Fruit fly (Drosophila melanogaster): ENCODE data around the gene Jasper.

The Jasper gene

dm6 chr3R:30043139-30043744 is 9.1 kb upstream of the Jasper start, which contains the start of gene Sry-delta (continued):
- TF ChIP-seq ab (GFP tag; optimal IDR thresholded peaks at IDR 0.05) (peak; percentile 45), CG16815 (GFP tag; optimal IDR thresholded peaks at IDR 0.05) (peak; percentile 42), CG11560 (tag; IDR thresholded peaks at IDR 0.05) (0 out of 3 replicates have a peak, but pooled peaks have one; percentile 28), CG30403 (GFP tag; optimal IDR thresholded peaks at IDR 0.05) (peak; percentile 90), CG6683 (GFP tag; optimal IDR thresholded peaks at IDR 0.05) (peak; percentile 50), CG12299 (tag; optimal IDR thresholded peaks at IDR 0.05) (peak; percentile 32), CG8388 (GFP tag; optimal IDR thresholded peaks at IDR 0.05) (peak; percentile 56), CG3847 (GFP tag; IDR thresholded peaks at IDR 0.05) (peak; percentile 69), croc (GFP tag; conservative IDR thresholded peaks at IDR 0.05) (no peak; the same call in 1 of the 3 replicates), yki (optimal IDR thresholded peaks at IDR 0.05) (no peak), MTF-1 (GFP tag; optimal IDR thresholded peaks at IDR 0.05; ENCODE audit: borderline replicate concordance) (peak; percentile 51), sob (GFP tag; IDR thresholded peaks at IDR 0.05) (peak; percentile 90), dmrt99B (tag; optimal IDR thresholded peaks at IDR 0.05) (no peak), mirr (GFP tag; optimal IDR thresholded peaks at IDR 0.05) (peak; percentile 82), CG17912 (GFP tag; optimal IDR thresholded peaks at IDR 0.05) (peak; percentile 85), CG32767 (GFP tag; IDR thresholded peaks at IDR 0.05) (peak; percentile 71), CG2678 (tag; optimal IDR thresholded peaks at IDR 0.05) (no peak), amos (GFP tag; IDR thresholded peaks at IDR 0.05; ENCODE audit: partially characterized antibody) (peak; percentile 81), Spps (tag; optimal IDR thresholded peaks at IDR 0.05) (peak; percentile 3), HmgD (GFP tag; optimal IDR thresholded peaks at IDR 0.05) (peak; percentile 96), bigmax (GFP tag; optimal IDR thresholded peaks at IDR 0.05) (peak; percentile 79), odd (GFP tag; optimal IDR thresholded peaks at IDR 0.05) (no peak), tgo (GFP tag; IDR thresholded peaks at IDR 0.05) (peak; percentile 75), hbn (GFP tag; IDR thresholded peaks at IDR 0.05; ENCODE audit: partially characterized antibody) (peak; percentile 71), Bdp1 (GFP tag; optimal IDR thresholded peaks at IDR 0.05) (peak; percentile 73), CG6791 (GFP tag; IDR thresholded peaks at IDR 0.05; ENCODE audit: partially characterized antibody) (peak; percentile 76), nom (GFP tag; optimal IDR thresholded peaks at IDR 0.05) (peak; percentile 70), corto (GFP tag; optimal IDR thresholded peaks at IDR 0.05) (no peak), CG13894 (tag; optimal IDR thresholded peaks at IDR 0.05) (peak; percentile 89), Stat92E (GFP tag; optimal IDR thresholded peaks at IDR 0.05) (no peak), repo (GFP tag; optimal IDR thresholded peaks at IDR 0.05) (peak; percentile 79), Scr (GFP tag; IDR thresholded peaks at IDR 0.05; ENCODE audit: partially characterized antibody) (peak; percentile 76), CG30020 (tag; optimal IDR thresholded peaks at IDR 0.05) (peak; percentile 97), CoRest (tag; optimal IDR thresholded peaks at IDR 0.05) (peak; percentile 70), salm (tag; optimal IDR thresholded peaks at IDR 0.05) (peak; percentile 44), Rx (GFP tag; IDR thresholded peaks at IDR 0.05) (peak; percentile 67), pros (GFP tag; optimal IDR thresholded peaks at IDR 0.05) (no peak), CG10654 (GFP tag; optimal IDR thresholded peaks at IDR 0.05) (peak; percentile 85), NfI (GFP tag; optimal IDR thresholded peaks at IDR 0.05) (peak; percentile 83), trh (GFP tag; optimal IDR thresholded peaks at IDR 0.05) (peak; percentile 75), chm (GFP tag; IDR thresholded peaks at IDR 0.05) (peak; percentile 87), CG31388 (GFP tag; optimal IDR thresholded peaks at IDR 0.05) (peak; percentile 60), Jarid2 (GFP tag; optimal IDR thresholded peaks at IDR 0.05) (no peak), ranshi (GFP tag; IDR thresholded peaks at IDR 0.05) (peak; percentile 82), ato (GFP tag; IDR thresholded peaks at IDR 0.05; ENCODE audit: partially characterized antibody) (peak; percentile 64; the same call in 1 of the 2 replicates), Atf6 (GFP tag; IDR thresholded peaks at IDR 0.05) (peak; percentile 80), crol (GFP tag; IDR thresholded peaks at IDR 0.05) (no peak), hb (GFP tag; IDR thresholded peaks at IDR 0.05; ENCODE audit: partially characterized antibody) (peak; percentile 60; the same call in 2 of the 3 replicates), sna (GFP tag; IDR thresholded peaks at IDR 0.05; ENCODE audit: partially characterized antibody) (peak; percentile 81)
